Worm (Caenorhabditis elegans): ENCODE measurements around the gene sdz-5.

ce11 chrII:3044023-3044422 lies 35.5 kb downstream of the sdz-5 start, which contains the start of gene sri-29:
- no peak for TF ChIP-seq ztf-3 (GFP tag; optimal IDR thresholded peaks at IDR 0.05)
- TF ChIP-seq aptf-2 (GFP tag; conservative IDR thresholded peaks at IDR 0.05), result no peak
- no peak for TF ChIP-seq lin-26 (GFP tag; IDR thresholded peaks at IDR 0.05)
- no peak for TF ChIP-seq hlh-12 (tag; optimal IDR thresholded peaks at IDR 0.05)
- TF ChIP-seq sea-2 (GFP tag; IDR thresholded peaks at IDR 0.05), result no peak
- TF ChIP-seq chd-7 (tag; optimal IDR thresholded peaks at IDR 0.05), result no peak
- TF ChIP-seq sdz-38 (tag; optimal IDR thresholded peaks at IDR 0.05), result no peak
- TF ChIP-seq nfya-1 (tag; optimal IDR thresholded peaks at IDR 0.05; ENCODE audit: borderline replicate concordance, insufficient read depth), result no peak
